Worm (Caenorhabditis elegans) whole organism, mixed stage, embryonic: Measurements from ENCODE around the gene srz-97.

ENCODE experiments used
- elt-3 ChIP-seq: fragments of 150-350 bp; optimal IDR thresholded peaks from 2 replicates; lab custom pipeline; 2014; ENCODE audit warnings: missing biosample characterization, missing genetic modification characterization
- hlh-1 ChIP-seq: fragments of 150-350 bp; optimal IDR thresholded peaks from 2 replicates; lab custom pipeline; 2014; ENCODE audit warnings: missing biosample characterization, missing genetic modification reagents, missing genetic modification characterization
- lin-13 ChIP-seq: fragments of 150-350 bp; optimal IDR thresholded peaks from 2 replicates; lab custom pipeline; 2014; ENCODE audit warnings: missing biosample characterization, missing genetic modification characterization
- mab-5 ChIP-seq: fragments of 150-350 bp; optimal IDR thresholded peaks from 2 replicates; lab custom pipeline; 2014; ENCODE audit warnings: missing biosample characterization, missing genetic modification characterization
- nhr-237 ChIP-seq: fragments of 150-350 bp; optimal IDR thresholded peaks from 2 replicates; lab custom pipeline; 2014; ENCODE audit warnings: missing biosample characterization, missing genetic modification characterization
- nhr-28 ChIP-seq: fragments of 150-350 bp; optimal IDR thresholded peaks from 2 replicates; lab custom pipeline; 2014; ENCODE audit warnings: missing biosample characterization, missing genetic modification characterization
- nhr-76 ChIP-seq: sonication (generic microtip); optimal IDR thresholded peaks from 2 replicates; lab custom pipeline; 2017; ENCODE audit warnings: missing biosample characterization, missing genetic modification characterization
- ztf-11 ChIP-seq: fragments of 150-350 bp; optimal IDR thresholded peaks from 2 replicates; lab custom pipeline; 2014; ENCODE audit warnings: missing biosample characterization, missing genetic modification characterization

- no peak for TF ChIP-seq mab-5 (tag; lab: Kevin White, UChicago)
- TF ChIP-seq hlh-1: no peak
- TF ChIP-seq nhr-237: no peak
- no peak for TF ChIP-seq elt-3 (tag; lab: Kevin White, UChicago)
- TF ChIP-seq nhr-28 (tag; lab: Kevin White, UChicago): no peak
- no peak for TF ChIP-seq nhr-76
- no peak for TF ChIP-seq lin-13 (tag; lab: Kevin White, UChicago)
- no peak for TF ChIP-seq ztf-11 (tag; lab: Kevin White, UChicago)
Observed at ce11 chrV:14447240-14447763, 20.7 kb downstream of the srz-97 start, which contains the start of the genes dlat-1 and fntb-1.
